Fruit fly (Drosophila melanogaster): ENCODE measurements around the gene p38a.
A peak's percentile ranks its signal among the peaks of the same experiment; 100 is the strongest.

p38a gene

dm6 chr3R:24100717-24101116, 51.4 kb downstream of the p38a start (continued):
- TF ChIP-seq CG3281 (GFP tag; optimal IDR thresholded peaks at IDR 0.05) (no peak), org-1 (GFP tag; optimal IDR thresholded peaks at IDR 0.05) (no peak), Tbp (GFP tag; optimal IDR thresholded peaks at IDR 0.05) (no peak), hb (GFP tag; IDR thresholded peaks at IDR 0.05; ENCODE audit: partially characterized antibody) (no peak), bigmax (GFP tag; optimal IDR thresholded peaks at IDR 0.05) (no peak), CG16779 (GFP tag; IDR thresholded peaks at IDR 0.05) (no peak), stwl (tag; optimal IDR thresholded peaks at IDR 0.05) (no peak), CG9797 (GFP tag; optimal IDR thresholded peaks at IDR 0.05) (no peak), Deaf1 (tag; optimal IDR thresholded peaks at IDR 0.05) (no peak), CG7963 (GFP tag; IDR thresholded peaks at IDR 0.05; ENCODE audit: partially characterized antibody) (no peak), CG2202 (tag; optimal IDR thresholded peaks at IDR 0.05) (no peak), klu (GFP tag; IDR thresholded peaks at IDR 0.05) (no peak), CG9437 (GFP tag; optimal IDR thresholded peaks at IDR 0.05) (no peak), trh (GFP tag; optimal IDR thresholded peaks at IDR 0.05) (no peak), maf-S (GFP tag; optimal IDR thresholded peaks at IDR 0.05) (no peak), Vsx1 (GFP tag; optimal IDR thresholded peaks at IDR 0.05) (no peak), CG3407 (GFP tag; optimal IDR thresholded peaks at IDR 0.05) (no peak), CG10979 (tag; optimal IDR thresholded peaks at IDR 0.05) (no peak), Jarid2 (GFP tag; optimal IDR thresholded peaks at IDR 0.05) (no peak), ken (GFP tag; IDR thresholded peaks at IDR 0.05) (no peak), HmgZ (tag; optimal IDR thresholded peaks at IDR 0.05) (no peak), otp (GFP tag; IDR thresholded peaks at IDR 0.05) (0 out of 3 replicates have a peak, but pooled peaks have one; percentile 36), HLHmδ (GFP tag; optimal IDR thresholded peaks at IDR 0.05) (no peak), az2 (GFP tag; optimal IDR thresholded peaks at IDR 0.05) (no peak), H15 (GFP tag; IDR thresholded peaks at IDR 0.05) (no peak), unc-4 (GFP tag; IDR thresholded peaks at IDR 0.05; ENCODE audit: partially characterized antibody) (no peak), cg (GFP tag; optimal IDR thresholded peaks at IDR 0.05) (no peak), CG12942 (GFP tag; optimal IDR thresholded peaks at IDR 0.05) (no peak), CG8478 (optimal IDR thresholded peaks at IDR 0.05) (no peak), HmgD (GFP tag; optimal IDR thresholded peaks at IDR 0.05) (no peak), CG1529 (GFP tag; optimal IDR thresholded peaks at IDR 0.05) (no peak), CG4707 (GFP tag; optimal IDR thresholded peaks at IDR 0.05) (no peak), gce (GFP tag; IDR thresholded peaks at IDR 0.05) (no peak), ase (GFP tag; IDR thresholded peaks at IDR 0.05) (no peak), mirr (GFP tag; optimal IDR thresholded peaks at IDR 0.05) (no peak), lab (GFP tag; optimal IDR thresholded peaks at IDR 0.05) (peak; percentile 42), oc (tag; optimal IDR thresholded peaks at IDR 0.05) (no peak), CG6654 (GFP tag; optimal IDR thresholded peaks at IDR 0.05) (no peak), CG18476 (GFP tag; optimal IDR thresholded peaks at IDR 0.05) (no peak), pho (GFP tag; optimal IDR thresholded peaks at IDR 0.05) (peak; percentile 25), CG16813 (GFP tag; IDR thresholded peaks at IDR 0.05; ENCODE audit: partially characterized antibody) (no peak), CG15011 (GFP tag; optimal IDR thresholded peaks at IDR 0.05) (no peak), chn (GFP tag; optimal IDR thresholded peaks at IDR 0.05) (no peak), CG12071 (GFP tag; optimal IDR thresholded peaks at IDR 0.05) (no peak), da (GFP tag; optimal IDR thresholded peaks at IDR 0.05) (no peak), GATAe (GFP tag; conservative IDR thresholded peaks at IDR 0.05) (no peak), corto (GFP tag; optimal IDR thresholded peaks at IDR 0.05) (no peak), schlank (tag; optimal IDR thresholded peaks at IDR 0.05) (no peak), CrebB (tag; optimal IDR thresholded peaks at IDR 0.05) (no peak), CG42726 (GFP tag; IDR thresholded peaks at IDR 0.05; ENCODE audit: partially characterized antibody) (no peak), NK7.1 (GFP tag; optimal IDR thresholded peaks at IDR 0.05) (no peak), CG14965 (GFP tag; optimal IDR thresholded peaks at IDR 0.05; ENCODE audit: borderline replicate concordance) (no peak)
